Worm (Caenorhabditis elegans) whole organism, L4/young adult: ENCODE measurements around the gene F36F12.2.

Experiments
- W03F9.2 ChIP-seq: fragments of 150-350 bp; optimal IDR thresholded peaks from 2 replicates; lab custom pipeline; 2014; ENCODE audit warnings: missing biosample characterization, missing genetic modification characterization
- dao-5 ChIP-seq: sonication (generic microtip); optimal IDR thresholded peaks from 2 replicates; lab custom pipeline; 2016; ENCODE audit warnings: missing genotype, missing genetic modification characterization, moderate library complexity, missing compliant biosample characterization
- him-1 ChIP-seq: sonication (generic microtip); optimal IDR thresholded peaks from 2 replicates; lab custom pipeline; 2016; ENCODE audit warnings: missing genotype, missing genetic modification reagents, missing genetic modification characterization, missing compliant biosample characterization

ce11 chrV:2067419-2067818 lies 27.7 kb downstream of the F36F12.2 start:
- TF ChIP-seq him-1 (tag; lab: Kevin White, UChicago) (no peak), dao-5 (tag; lab: Kevin White, UChicago) (no peak), W03F9.2 (peak; percentile 44)
